Fruit fly (Drosophila melanogaster) whole organism, wandering third instar larva: ENCODE data around the gene CG1024.

Source experiments
- Abd-B ChIP-seq: fragments of >200 bp; optimal IDR thresholded peaks from 2 replicates; lab custom pipeline; 2017; ENCODE audit warnings: missing biosample characterization, missing genetic modification characterization
- Hr83 ChIP-seq: fragments of 200-300 bp; sonication (Bioruptor generic); optimal IDR thresholded peaks from 2 replicates; lab custom pipeline; 2016; ENCODE audit warnings: missing biosample characterization, mild to moderate bottlenecking, missing genetic modification characterization, moderate library complexity; ENCODE audit not compliant: poor library complexity, severe bottlenecking
- br ChIP-seq: fragments of 200-800 bp; sonication (Bioruptor generic); optimal IDR thresholded peaks from 2 replicates; lab custom pipeline; 2016; ENCODE audit warnings: missing biosample characterization, missing genetic modification characterization
- brk ChIP-seq: fragments of 200-800 bp; sonication (Bioruptor generic); optimal IDR thresholded peaks from 2 replicates; lab custom pipeline; 2016; ENCODE audit warnings: missing biosample characterization, mild to moderate bottlenecking, missing genetic modification characterization
- foxo ChIP-seq, 2 experiments: fragments of 200-800 bp; sonication (Bioruptor generic); optimal IDR thresholded peaks; 2 replicates in 1 of 2; 3 replicates in 1 of 2; lab custom pipeline; 2016 to 2017; ENCODE audit warnings: missing biosample characterization in 2 of 2, missing genetic modification characterization in 2 of 2
- lola ChIP-seq: fragments of >200 bp; optimal IDR thresholded peaks from 2 replicates; lab custom pipeline; 2017; ENCODE audit warnings: missing biosample characterization, missing genetic modification characterization
- pan ChIP-seq: fragments of >200 bp; optimal IDR thresholded peaks from 2 replicates; lab custom pipeline; 2017
- tai ChIP-seq: sonication (Bioruptor generic); optimal IDR thresholded peaks from 2 replicates; lab custom pipeline; 2016; ENCODE audit warnings: missing biosample characterization, missing genetic modification characterization

- peak; percentile 53 for TF ChIP-seq Hr83
- TF ChIP-seq tai (GFP tag; lab: Kevin White, UChicago) = peak; percentile 41
- no peak for TF ChIP-seq pan (lab: Kevin White, UChicago)
- peak in 1 of 2 experiments; percentile 77 for TF ChIP-seq foxo (GFP tag; optimal IDR thresholded peaks at IDR 0.05; lab: Kevin White, UChicago)
- no peak for TF ChIP-seq lola
- TF ChIP-seq brk = peak; percentile 48
- no peak for TF ChIP-seq Abd-B
- TF ChIP-seq br (GFP tag; lab: Kevin White, UChicago) = peak; percentile 69
These were observed 30.5 kb upstream of the CG1024 start for dm6 chr3R:6410412-6411225.
